Worm (Caenorhabditis elegans): ENCODE measurements around the gene T23F4.2.

DNA sequence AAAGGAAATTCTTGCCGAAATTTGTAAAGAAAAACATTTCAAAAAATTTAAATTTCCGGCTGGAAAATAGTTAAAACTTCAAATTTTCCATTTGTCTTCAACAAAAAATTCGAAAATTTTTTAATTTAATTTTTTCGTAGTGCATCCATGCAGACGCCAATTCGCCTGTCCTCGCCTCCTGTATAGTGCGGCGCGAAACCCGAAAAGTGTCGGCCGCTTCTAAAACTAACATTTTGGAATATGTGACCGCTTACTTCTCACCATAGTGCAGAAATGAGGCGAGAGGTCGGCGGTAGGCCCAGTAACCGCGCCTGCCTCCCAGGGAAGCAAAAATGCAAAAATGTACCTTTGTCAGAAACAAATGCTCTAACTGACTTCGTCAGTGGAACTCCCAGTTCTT is 46.9 kb upstream of the T23F4.2 start:
- TF ChIP-seq elt-3 (tag; optimal IDR thresholded peaks at IDR 0.05): no peak
- no peak for TF ChIP-seq unc-62 (GFP tag; optimal IDR thresholded peaks at IDR 0.05)
- no peak for TF ChIP-seq lsy-2 (tag; optimal IDR thresholded peaks at IDR 0.05)
- TF ChIP-seq ztf-11 (tag; optimal IDR thresholded peaks at IDR 0.05): no peak
- no peak for TF ChIP-seq snpc-4 (tag; optimal IDR thresholded peaks at IDR 0.05)
- no peak for TF ChIP-seq nhr-76 (tag; optimal IDR thresholded peaks at IDR 0.05)
- no peak for TF ChIP-seq blmp-1 (tag; optimal IDR thresholded peaks at IDR 0.05)
- no peak for TF ChIP-seq sptf-1 (tag; optimal IDR thresholded peaks at IDR 0.05)
- TF ChIP-seq nhr-237 (tag; optimal IDR thresholded peaks at IDR 0.05): no peak
- no peak for TF ChIP-seq elt-1 (tag; optimal IDR thresholded peaks at IDR 0.05; ENCODE audit: borderline replicate concordance, insufficient read depth)
- no peak for TF ChIP-seq M03D4.4 (tag; optimal IDR thresholded peaks at IDR 0.05)
- TF ChIP-seq nhr-28 (tag; optimal IDR thresholded peaks at IDR 0.05): no peak
- TF ChIP-seq unc-120 (tag; optimal IDR thresholded peaks at IDR 0.05; ENCODE audit: poor library complexity, severe bottlenecking): no peak
